Worm (Caenorhabditis elegans): Measurements from ENCODE around the gene ctsa-4.2.

The ctsa-4.2 gene

DNA sequence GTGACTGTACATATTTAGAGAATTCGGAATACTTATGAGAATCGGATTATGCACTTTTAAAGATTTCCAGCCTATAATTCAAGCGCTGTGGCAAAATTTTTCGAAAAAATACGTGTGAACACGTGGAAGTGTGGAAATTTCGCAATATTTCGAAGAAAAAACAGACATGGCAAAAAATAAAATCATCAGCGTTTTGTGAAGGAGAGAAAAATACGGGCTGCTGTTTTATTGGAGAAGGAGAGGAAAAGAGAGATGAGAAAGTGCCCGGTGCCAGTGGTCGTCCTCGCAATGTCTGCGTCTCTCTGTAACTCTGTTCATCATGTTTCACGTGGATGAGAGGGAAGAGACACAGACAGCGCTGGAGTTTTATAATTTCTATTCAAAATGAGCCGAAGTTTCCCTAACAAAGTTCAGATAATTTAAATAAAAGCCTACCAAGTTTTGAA is 6.3 kb upstream of the ctsa-4.2 start (continued):
- TF ChIP-seq sptf-2 (GFP tag; optimal IDR thresholded peaks at IDR 0.05) (no peak), F49E8.2 (tag; optimal IDR thresholded peaks at IDR 0.05; ENCODE audit: insufficient read depth) (peak; percentile 71), zim-3 (tag; optimal IDR thresholded peaks at IDR 0.05) (peak; percentile 60), D2030.7 (GFP tag; IDR thresholded peaks at IDR 0.05) (no peak), lsy-27 (tag; optimal IDR thresholded peaks at IDR 0.05; ENCODE audit: borderline replicate concordance, insufficient read depth) (no peak), attf-6 (GFP tag; IDR thresholded peaks at IDR 0.05) (0 out of 2 replicates have a peak, but pooled peaks have one; percentile 12), B0336.3 (GFP tag; IDR thresholded peaks at IDR 0.05) (peak; percentile 90), attf-5 (GFP tag; optimal IDR thresholded peaks at IDR 0.05) (peak; percentile 92), Y56A3A.18 (GFP tag; IDR thresholded peaks at IDR 0.05) (peak; percentile 88), xnd-1 (tag; optimal IDR thresholded peaks at IDR 0.05) (peak; percentile 3), snpc-1.1 (tag; optimal IDR thresholded peaks at IDR 0.05; ENCODE audit: insufficient read depth) (peak; percentile 6), ztf-3 (GFP tag; optimal IDR thresholded peaks at IDR 0.05) (no peak), nfya-1 (tag; optimal IDR thresholded peaks at IDR 0.05; ENCODE audit: borderline replicate concordance, insufficient read depth) (no peak), madf-8 (GFP tag; conservative IDR thresholded peaks at IDR 0.05) (no peak), bed-2 (GFP tag; IDR thresholded peaks at IDR 0.05) (no peak), lin-54 (GFP tag; optimal IDR thresholded peaks at IDR 0.05) (peak; percentile 77), zfh-2 (GFP tag; conservative IDR thresholded peaks at IDR 0.05) (peak; percentile 68), lin-35 (GFP tag; optimal IDR thresholded peaks at IDR 0.05) (peak in 1 of 3 experiments; percentile 69), F23B12.7 (tag; optimal IDR thresholded peaks at IDR 0.05; ENCODE audit: insufficient read depth) (no peak), egrh-3 (GFP tag; IDR thresholded peaks at IDR 0.05) (peak; percentile 32; the same call in 1 of the 2 replicates), hlh-26 (GFP tag; conservative IDR thresholded peaks at IDR 0.05) (no peak), ceh-91 (GFP tag; IDR thresholded peaks at IDR 0.05) (no peak), mel-28 (tag; optimal IDR thresholded peaks at IDR 0.05; ENCODE audit: borderline replicate concordance) (no peak), Y53G8AR.9 (GFP tag; conservative IDR thresholded peaks at IDR 0.05) (peak; percentile 89), ZK185.1 (tag; optimal IDR thresholded peaks at IDR 0.05; ENCODE audit: poor library complexity, severe bottlenecking) (peak; percentile 63), rpc-1 (optimal IDR thresholded peaks at IDR 0.05) (no peak), rpc-1 (tag; optimal IDR thresholded peaks at IDR 0.05) (no peak), ztf-25 (GFP tag; IDR thresholded peaks at IDR 0.05) (no peak), B0261.1 (tag; optimal IDR thresholded peaks at IDR 0.05) (peak; percentile 8)

DNA sequence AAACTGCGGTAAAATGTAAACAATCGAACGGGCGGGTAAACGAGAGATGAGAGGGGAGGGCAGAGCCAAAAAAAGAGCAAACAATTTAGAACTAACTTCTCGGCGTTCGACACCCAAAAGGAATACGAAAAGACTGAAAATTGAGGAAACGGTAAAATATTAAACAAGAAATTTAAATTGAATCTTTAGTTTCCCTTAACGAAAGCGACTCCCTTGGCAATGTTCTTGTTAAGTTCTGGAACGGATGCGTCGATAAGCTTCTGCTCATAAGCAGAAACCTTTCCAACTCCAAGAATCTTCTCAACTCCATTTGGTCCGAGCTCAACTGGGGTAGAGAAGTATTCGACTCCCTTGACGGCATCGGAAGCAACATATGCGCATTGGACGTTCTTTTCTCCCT is 5.7 kb upstream of the ctsa-4.2 start:
- TF ChIP-seq him-1 (tag; optimal IDR thresholded peaks at IDR 0.05) (no peak), hmg-20 (GFP tag; IDR thresholded peaks at IDR 0.05) (no peak), F10E7.11 (tag; optimal IDR thresholded peaks at IDR 0.05) (no peak), attf-6 (GFP tag; IDR thresholded peaks at IDR 0.05) (no peak)

DNA sequence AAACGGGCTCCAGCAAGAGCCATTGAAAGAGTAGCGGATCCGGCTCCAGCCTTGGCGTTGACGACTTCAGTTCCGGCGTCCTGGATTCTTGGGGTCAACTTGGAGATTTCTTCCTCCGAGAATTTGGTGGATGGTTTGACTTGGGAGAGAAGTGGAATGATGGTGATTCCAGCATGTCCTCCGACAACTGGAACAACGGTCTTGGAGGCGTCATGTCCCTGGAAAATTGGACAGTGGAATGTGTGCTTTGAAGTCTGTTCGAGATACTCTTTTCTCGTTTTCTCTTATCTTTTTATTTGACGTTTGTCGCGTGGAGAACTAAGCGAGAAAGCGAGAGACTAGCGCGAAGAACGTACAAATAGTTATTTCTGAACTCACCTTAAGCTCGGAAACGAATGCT is 5.3 kb upstream of the ctsa-4.2 start:
- no peak for TF ChIP-seq madf-10 (tag; optimal IDR thresholded peaks at IDR 0.05)
- TF ChIP-seq sea-2 (GFP tag; IDR thresholded peaks at IDR 0.05): no peak
- no peak for TF ChIP-seq nhr-27 (tag; optimal IDR thresholded peaks at IDR 0.05)
- 0 out of 2 replicates have a peak, but pooled peaks have one; percentile 6 for TF ChIP-seq zfh-2 (GFP tag; conservative IDR thresholded peaks at IDR 0.05)
- TF ChIP-seq madf-6 (GFP tag; IDR thresholded peaks at IDR 0.05): 0 out of 2 replicates have a peak, but pooled peaks have one; percentile 10
